Worm (Caenorhabditis elegans) whole organism, L2 larva: Measurements from ENCODE around the gene F52E1.5.

Source experiments
- C34F6.9 ChIP-seq: fragments of 150-350 bp; optimal IDR thresholded peaks from 2 replicates; lab custom pipeline; 2014; ENCODE audit warnings: missing biosample characterization, missing genetic modification characterization
- F13H6.1 ChIP-seq: sonication (generic microtip); optimal IDR thresholded peaks from 2 replicates; lab custom pipeline; 2016; ENCODE audit warnings: missing genetic modification characterization, missing compliant biosample characterization
- R02D3.7 ChIP-seq: fragments of 150-350 bp; optimal IDR thresholded peaks from 2 replicates; lab custom pipeline; 2014; ENCODE audit warnings: missing biosample characterization, missing genetic modification characterization
- Y55F3AM.14 ChIP-seq: fragments of 200-800 bp; sonication (Bioruptor generic); optimal IDR thresholded peaks from 2 replicates; lab custom pipeline; 2018; ENCODE audit warnings: mild to moderate bottlenecking, missing genetic modification characterization, missing compliant biosample characterization
- ZK546.5 ChIP-seq: sonication (generic microtip); optimal IDR thresholded peaks from 2 replicates; lab custom pipeline; 2017; ENCODE audit warnings: missing biosample characterization, missing genetic modification characterization
- alr-1 ChIP-seq: fragments of 150-350 bp; optimal IDR thresholded peaks from 2 replicates; lab custom pipeline; 2014; ENCODE audit warnings: missing biosample characterization, missing genetic modification characterization
- aly-2 ChIP-seq: fragments of 150-350 bp; optimal IDR thresholded peaks from 2 replicates; lab custom pipeline; 2014; ENCODE audit warnings: missing biosample characterization, missing genetic modification characterization
- ama-1 ChIP-seq: fragments of 150-350 bp; optimal IDR thresholded peaks from 2 replicates; lab custom pipeline; 2018; ENCODE audit warnings: inconsistent platforms
- blmp-1 ChIP-seq: sonication (generic microtip); optimal IDR thresholded peaks from 2 replicates; lab custom pipeline; 2017; ENCODE audit warnings: missing genetic modification characterization, mild to moderate bottlenecking, missing compliant biosample characterization, antibody characterized with exemption, moderate library complexity; ENCODE audit not compliant: insufficient read depth
- ceh-82 ChIP-seq: fragments of 150-350 bp; optimal IDR thresholded peaks from 2 replicates; lab custom pipeline; 2014; ENCODE audit warnings: missing biosample characterization, missing genetic modification characterization
- crh-2 ChIP-seq: sonication (generic microtip); optimal IDR thresholded peaks from 2 replicates; lab custom pipeline; 2017; ENCODE audit warnings: missing biosample characterization, missing genetic modification characterization
- dmd-4 ChIP-seq: sonication (generic microtip); optimal IDR thresholded peaks from 2 replicates; lab custom pipeline; 2017; ENCODE audit warnings: missing biosample characterization, missing genetic modification characterization
- egl-27 ChIP-seq: sonication (generic microtip); optimal IDR thresholded peaks from 3 replicates; lab custom pipeline; 2017; ENCODE audit warnings: missing biosample characterization, missing genetic modification reagents, missing genetic modification characterization
- elt-3 ChIP-seq: sonication (generic microtip); optimal IDR thresholded peaks from 2 replicates; lab custom pipeline; 2017; ENCODE audit warnings: missing biosample characterization, missing genetic modification characterization
- fos-1 ChIP-seq: fragments of 150-350 bp; optimal IDR thresholded peaks from 2 replicates; lab custom pipeline; 2014; ENCODE audit warnings: missing biosample characterization, missing genetic modification characterization
- lin-13 ChIP-seq: fragments of 150-350 bp; optimal IDR thresholded peaks from 2 replicates; lab custom pipeline; 2014; ENCODE audit warnings: missing biosample characterization, missing genetic modification reagents, missing genetic modification characterization
- lin-39 ChIP-seq: fragments of 150-350 bp; optimal IDR thresholded peaks from 2 replicates; lab custom pipeline; 2014; ENCODE audit warnings: missing biosample characterization, missing genetic modification reagents, missing genetic modification characterization
- lsy-2 ChIP-seq, 2 experiments: fragments of 150-350 bp in 1 of 2; sonication (generic microtip) in 1 of 2; optimal IDR thresholded peaks; 2 replicates each; lab custom pipeline; 2014 to 2017; ENCODE audit warnings: missing biosample characterization in 2 of 2, missing genetic modification characterization in 2 of 2
- mab-5 ChIP-seq: fragments of 150-350 bp; optimal IDR thresholded peaks from 2 replicates; lab custom pipeline; 2014; ENCODE audit warnings: missing biosample characterization, missing genetic modification characterization
- mbf-1 ChIP-seq: sonication (generic microtip); optimal IDR thresholded peaks from 2 replicates; lab custom pipeline; 2017; ENCODE audit warnings: missing biosample characterization, missing genetic modification characterization
- mdl-1 ChIP-seq, 2 experiments: fragments of 150-350 bp in 1 of 2; sonication (generic microtip) in 1 of 2; optimal IDR thresholded peaks; 2 replicates each; lab custom pipeline; 2017; ENCODE audit warnings: missing biosample characterization in 2 of 2, missing genetic modification characterization in 2 of 2
- nhr-10 ChIP-seq: sonication (generic microtip); optimal IDR thresholded peaks from 2 replicates; lab custom pipeline; 2017; ENCODE audit warnings: missing biosample characterization, missing genetic modification characterization
- nhr-11 ChIP-seq: fragments of 150-350 bp; optimal IDR thresholded peaks from 2 replicates; lab custom pipeline; 2014; ENCODE audit warnings: missing biosample characterization, missing genetic modification characterization
- nhr-12 ChIP-seq: fragments of 150-350 bp; optimal IDR thresholded peaks from 2 replicates; lab custom pipeline; 2014; ENCODE audit warnings: missing biosample characterization, missing genetic modification characterization
- nhr-129 ChIP-seq: fragments of 150-350 bp; optimal IDR thresholded peaks from 2 replicates; lab custom pipeline; 2014; ENCODE audit warnings: missing biosample characterization, missing genetic modification characterization
- nhr-23 ChIP-seq: fragments of 150-350 bp; optimal IDR thresholded peaks from 2 replicates; lab custom pipeline; 2014; ENCODE audit warnings: missing biosample characterization, missing genetic modification reagents, missing genetic modification characterization
- nhr-6 ChIP-seq: fragments of 150-350 bp; optimal IDR thresholded peaks from 2 replicates; lab custom pipeline; 2014; ENCODE audit warnings: missing biosample characterization, missing genetic modification characterization
- peb-1 ChIP-seq: fragments of 150-350 bp; optimal IDR thresholded peaks from 2 replicates; lab custom pipeline; 2014; ENCODE audit warnings: missing biosample characterization, missing genetic modification characterization
- sem-4 ChIP-seq: fragments of 150-350 bp; optimal IDR thresholded peaks from 2 replicates; lab custom pipeline; 2014; ENCODE audit warnings: missing biosample characterization, missing genetic modification reagents, missing genetic modification characterization
- skn-1 ChIP-seq: sonication (generic microtip); optimal IDR thresholded peaks from 2 replicates; lab custom pipeline; 2017; ENCODE audit warnings: missing biosample characterization, missing genetic modification characterization
- sma-3 ChIP-seq: sonication (generic microtip); optimal IDR thresholded peaks from 2 replicates; lab custom pipeline; 2016; ENCODE audit warnings: missing genetic modification reagents, missing genetic modification characterization, missing compliant biosample characterization
- snpc-4 ChIP-seq: fragments of 150-350 bp; optimal IDR thresholded peaks from 2 replicates; lab custom pipeline; 2014; ENCODE audit warnings: missing biosample characterization, missing genetic modification characterization
- unc-39 ChIP-seq: fragments of 150-350 bp; optimal IDR thresholded peaks from 2 replicates; lab custom pipeline; 2014; ENCODE audit warnings: missing biosample characterization, missing genetic modification characterization
- unc-55 ChIP-seq: fragments of 150-350 bp; sonication (generic microtip); optimal IDR thresholded peaks from 3 replicates; lab custom pipeline; 2014; ENCODE audit warnings: missing biosample characterization, missing genetic modification reagents, missing genetic modification characterization
- zag-1 ChIP-seq: fragments of 150-350 bp; optimal IDR thresholded peaks from 2 replicates; lab custom pipeline; 2014; ENCODE audit warnings: missing biosample characterization, missing genetic modification characterization
- ztf-1 ChIP-seq: fragments of 200-800 bp; sonication (Bioruptor generic); conservative IDR thresholded peaks from 2 replicates; pipeline ENCODE4 v1.3.6; 2022; ENCODE audit warnings: missing genetic modification characterization, missing compliant biosample characterization
- ztf-11 ChIP-seq: sonication (generic microtip); optimal IDR thresholded peaks from 2 replicates; lab custom pipeline; 2017; ENCODE audit warnings: missing biosample characterization, missing genetic modification characterization
- ztf-4 ChIP-seq: fragments of 150-350 bp; optimal IDR thresholded peaks from 2 replicates; lab custom pipeline; 2014; ENCODE audit warnings: missing biosample characterization, missing genetic modification characterization

F52E1.5 gene

ce11 chrV:8348959-8349389, 30.3 kb upstream of the F52E1.5 start (continued):
- no peak for TF ChIP-seq ztf-11
- TF ChIP-seq mbf-1 (tag; lab: Kevin White, UChicago), result no peak
- peak; percentile 64 for TF ChIP-seq nhr-129 (tag; lab: Kevin White, UChicago)
- TF ChIP-seq sma-3 (GFP tag; lab: Kevin White, UChicago), result peak; percentile 94
- TF ChIP-seq ztf-1 (GFP tag; lab: Robert Waterston, UW), result no peak
- peak; percentile 21 for TF ChIP-seq blmp-1 (tag; lab: Kevin White, UChicago)
- peak; percentile 56 to 82 for TF ChIP-seq lsy-2 (tag; optimal IDR thresholded peaks at IDR 0.05; lab: Kevin White, UChicago)
- TF ChIP-seq nhr-6, result peak; percentile 51
- TF ChIP-seq nhr-23 (tag; lab: Kevin White, UChicago), result no peak
- TF ChIP-seq ztf-4 (tag; lab: Kevin White, UChicago), result peak; percentile 62
- TF ChIP-seq F13H6.1 (tag; lab: Kevin White, UChicago), result peak; percentile 89
- peak; percentile 75 for TF ChIP-seq lin-13 (GFP tag; lab: Kevin White, UChicago)
- TF ChIP-seq aly-2 (tag; lab: Kevin White, UChicago), result no peak
- peak; percentile 56 for TF ChIP-seq nhr-10
- no peak for TF ChIP-seq lin-39
- TF ChIP-seq dmd-4, result no peak
- peak; percentile 89 for TF ChIP-seq crh-2
- peak; percentile 47 for TF ChIP-seq mab-5 (tag; lab: Kevin White, UChicago)
- peak; percentile 13 for TF ChIP-seq ZK546.5
- peak; percentile 73 for TF ChIP-seq Y55F3AM.14 (GFP tag; lab: Kevin White, UChicago)

ce11 chrV:8349950-8350349, 29.4 kb upstream of the F52E1.5 start:
- TF ChIP-seq mbf-1 (tag; lab: Kevin White, UChicago) (no peak), snpc-4 (tag; lab: Kevin White, UChicago) (no peak), lin-39 (no peak), nhr-10 (no peak), crh-2 (no peak), ztf-4 (tag; lab: Kevin White, UChicago) (no peak), unc-55 (GFP tag; lab: Kevin White, UChicago) (no peak), ZK546.5 (no peak), elt-3 (tag; lab: Kevin White, UChicago) (no peak), sem-4 (tag; lab: Kevin White, UChicago) (no peak), sma-3 (GFP tag; lab: Kevin White, UChicago) (no peak)
- TF ChIP-seq, all 48 proteins: peak for 0

DNA sequence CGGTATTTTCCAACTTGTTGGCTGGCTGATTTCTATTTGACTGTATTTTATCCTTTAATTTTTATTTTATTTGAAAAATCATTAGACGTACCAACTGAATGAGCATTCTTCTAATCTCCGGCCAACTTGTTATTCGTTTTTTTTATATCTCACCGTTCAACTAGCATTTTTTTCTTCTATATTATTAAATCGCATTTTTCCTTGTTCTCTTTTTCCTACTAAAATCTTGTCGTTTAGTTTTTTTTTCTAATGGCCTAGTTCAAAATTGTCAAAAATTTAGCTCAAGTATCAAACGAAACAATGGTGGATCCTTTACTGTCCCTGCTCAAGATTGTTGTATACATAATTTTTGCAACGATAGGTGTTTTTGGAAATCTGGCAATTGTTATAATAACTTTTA, 27.9 kb upstream of the F52E1.5 start, which contains the start of gene srsx-22:
srsx-22 (plus strand) TSS at position 301 of the 400 bp plus-strand sequence.
- TF ChIP-seq unc-39 (tag; lab: Kevin White, UChicago), result no peak
- TF ChIP-seq nhr-12, result no peak
- no peak for TF ChIP-seq egl-27 (tag; lab: Kevin White, UChicago)
- TF ChIP-seq C34F6.9 (tag; lab: Kevin White, UChicago), result no peak
- TF ChIP-seq ztf-11, result no peak
- no peak for TF ChIP-seq aly-2 (tag; lab: Kevin White, UChicago)
- no peak for TF ChIP-seq lin-39
- TF ChIP-seq dmd-4, result no peak
- no peak for TF ChIP-seq blmp-1 (tag; lab: Kevin White, UChicago)
- TF ChIP-seq fos-1 (tag; lab: Kevin White, UChicago), result no peak
- TF ChIP-seq unc-55 (GFP tag; lab: Kevin White, UChicago), result no peak
- no peak for TF ChIP-seq R02D3.7 (tag; lab: Kevin White, UChicago)
- TF ChIP-seq peb-1 (tag; lab: Kevin White, UChicago), result no peak
- no peak for TF ChIP-seq nhr-23 (tag; lab: Kevin White, UChicago)

ce11 chrV:8355435-8356212, 23.7 kb upstream of the F52E1.5 start, which contains the start of gene mom-2:
Gene mom-2, plus strand, starts transcription at chrV:8355988.
- TF ChIP-seq zag-1, result no peak
- TF ChIP-seq, all 48 proteins: peak for 0

- TF ChIP-seq unc-39 (tag; lab: Kevin White, UChicago), result no peak
- no peak for TF ChIP-seq ceh-82 (tag; lab: Kevin White, UChicago)
- TF ChIP-seq ztf-1 (GFP tag; lab: Robert Waterston, UW), result no peak
- no peak for TF ChIP-seq ZK546.5
- TF ChIP-seq skn-1, result no peak
- no peak for TF ChIP-seq R02D3.7 (tag; lab: Kevin White, UChicago)
- TF ChIP-seq C34F6.9 (tag; lab: Kevin White, UChicago), result no peak
- no peak for TF ChIP-seq ama-1 (lab: Kevin White, UChicago)
- TF ChIP-seq mbf-1 (tag; lab: Kevin White, UChicago), result no peak
- no peak for TF ChIP-seq aly-2 (tag; lab: Kevin White, UChicago)
- TF ChIP-seq alr-1 (tag; lab: Kevin White, UChicago), result no peak
- no peak for TF ChIP-seq snpc-4 (tag; lab: Kevin White, UChicago)
- no peak for TF ChIP-seq egl-27 (tag; lab: Kevin White, UChicago)
- no peak for TF ChIP-seq unc-55 (GFP tag; lab: Kevin White, UChicago)
- TF ChIP-seq mdl-1 (tag; optimal IDR thresholded peaks at IDR 0.05; lab: Kevin White, UChicago), result no peak
- no peak for TF ChIP-seq nhr-11 (tag; lab: Kevin White, UChicago)
- no peak for TF ChIP-seq lin-13 (GFP tag; lab: Kevin White, UChicago)
Measured at ce11 chrV:8357756-8358155, 21.6 kb upstream of the F52E1.5 start.
